Fruit fly (Drosophila melanogaster): ENCODE data around the gene Gr93b.

The Gr93b gene

DNA sequence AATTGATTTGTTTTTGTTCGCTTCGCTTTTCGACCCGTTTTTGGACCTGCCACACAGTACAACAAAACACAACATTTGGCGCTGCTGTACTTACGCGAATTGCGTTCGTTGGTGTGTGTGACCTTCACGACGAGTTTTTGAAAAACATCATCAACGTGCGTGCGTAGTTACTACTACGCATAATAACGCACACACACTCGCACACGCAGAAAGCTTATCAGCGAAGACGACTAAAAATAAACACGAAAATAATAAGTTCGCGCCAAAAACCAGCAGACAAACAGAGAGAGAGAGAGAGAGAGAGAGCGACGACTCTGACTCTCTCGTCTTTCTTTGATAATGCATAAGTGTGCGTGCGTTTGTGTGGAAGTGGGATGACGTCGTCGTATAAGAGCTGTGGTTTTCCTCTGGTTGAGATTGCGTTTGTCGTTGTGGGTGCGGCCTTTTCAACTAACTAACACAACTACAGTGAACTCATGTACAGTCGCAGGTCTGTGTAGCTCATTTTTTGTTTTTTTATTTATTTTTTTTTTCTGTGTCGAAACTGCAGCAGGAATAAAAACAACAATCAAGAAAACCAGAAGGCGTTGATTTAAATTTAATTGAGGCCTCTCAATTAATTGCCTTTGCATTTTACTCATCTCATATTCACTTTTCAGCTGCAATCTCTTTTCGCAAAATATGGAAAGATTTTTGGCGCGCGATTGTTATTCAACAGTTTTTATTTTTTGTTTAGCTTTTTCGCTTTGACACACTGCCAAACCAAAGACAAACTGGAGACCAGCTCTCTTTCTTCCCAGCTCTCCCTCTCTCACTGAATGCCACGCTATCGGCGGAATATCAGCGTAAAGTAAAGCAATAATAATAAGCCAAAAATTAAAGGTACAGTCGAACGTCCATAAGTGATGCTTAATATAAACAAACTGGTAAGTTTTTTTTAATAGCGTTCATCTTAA lies 10.3 kb upstream of the Gr93b start (continued):
- TF ChIP-seq CG15073 (GFP tag; optimal IDR thresholded peaks at IDR 0.05), result no peak
- peak; percentile 5 for TF ChIP-seq Hsf (GFP tag; optimal IDR thresholded peaks at IDR 0.05)
- no peak for TF ChIP-seq nmo (GFP tag; optimal IDR thresholded peaks at IDR 0.05)
- TF ChIP-seq CG10147 (GFP tag; optimal IDR thresholded peaks at IDR 0.05), result no peak
- TF ChIP-seq Sin3A (optimal IDR thresholded peaks at IDR 0.05), result no peak
- TF ChIP-seq CG13424 (tag; optimal IDR thresholded peaks at IDR 0.05), result no peak
- peak; percentile 5 for TF ChIP-seq Atf-2 (GFP tag; optimal IDR thresholded peaks at IDR 0.05)
- TF ChIP-seq cwo (GFP tag; optimal IDR thresholded peaks at IDR 0.05), result peak; percentile 7
- TF ChIP-seq CG34422 (GFP tag; IDR thresholded peaks at IDR 0.05), result peak; percentile 46; the same call in 1 of the 3 replicates
- peak; percentile 30 for TF ChIP-seq HmgZ (tag; optimal IDR thresholded peaks at IDR 0.05)
- no peak for TF ChIP-seq cas (GFP tag; IDR thresholded peaks at IDR 0.05)
- no peak for TF ChIP-seq Asciz (GFP tag; optimal IDR thresholded peaks at IDR 0.05)
- TF ChIP-seq Jarid2 (GFP tag; optimal IDR thresholded peaks at IDR 0.05), result no peak
- TF ChIP-seq Lpt (GFP tag; optimal IDR thresholded peaks at IDR 0.05), result peak; percentile 67
- TF ChIP-seq Sox100B (GFP tag; optimal IDR thresholded peaks at IDR 0.05), result peak; percentile 5
- TF ChIP-seq gcm2 (GFP tag; optimal IDR thresholded peaks at IDR 0.05), result no peak
- peak; percentile 15 for TF ChIP-seq CG13296 (GFP tag; optimal IDR thresholded peaks at IDR 0.05)
- TF ChIP-seq CG10565 (GFP tag; optimal IDR thresholded peaks at IDR 0.05), result no peak
- TF ChIP-seq CG3163 (GFP tag; optimal IDR thresholded peaks at IDR 0.05), result peak; percentile 41
- TF ChIP-seq CG2678 (tag; optimal IDR thresholded peaks at IDR 0.05), result peak; percentile 6
- peak; percentile 0 for TF ChIP-seq CG1603 (tag; optimal IDR thresholded peaks at IDR 0.05)
- 0 out of 2 replicates have a peak, but pooled peaks have one; percentile 19 for TF ChIP-seq CG4360 (GFP tag; IDR thresholded peaks at IDR 0.05)
- TF ChIP-seq CG4404 (GFP tag; IDR thresholded peaks at IDR 0.05), result no peak; the same call in 1 of the 2 replicates
- TF ChIP-seq Nf-YB (GFP tag; optimal IDR thresholded peaks at IDR 0.05), result no peak
- no peak for TF ChIP-seq CG12071 (GFP tag; optimal IDR thresholded peaks at IDR 0.05)
- peak; percentile 66 for TF ChIP-seq CG7987 (GFP tag; optimal IDR thresholded peaks at IDR 0.05)
- no peak for TF ChIP-seq Ssrp (tag; optimal IDR thresholded peaks at IDR 0.05)
- TF ChIP-seq CG17361 (GFP tag; IDR thresholded peaks at IDR 0.05), result no peak
- TF ChIP-seq eyg (GFP tag; optimal IDR thresholded peaks at IDR 0.05), result peak; percentile 27
- peak; percentile 30; the same call in 1 of the 2 replicates for TF ChIP-seq seq (GFP tag; IDR thresholded peaks at IDR 0.05)
- TF ChIP-seq ci (GFP tag; IDR thresholded peaks at IDR 0.05), result peak; percentile 45; the same call in 2 of the 3 replicates
- no peak for TF ChIP-seq luna (GFP tag; optimal IDR thresholded peaks at IDR 0.05)
- peak; percentile 11 for TF ChIP-seq Blimp-1 (GFP tag; optimal IDR thresholded peaks at IDR 0.05)
- peak; percentile 78 for TF ChIP-seq CG10543 (GFP tag; optimal IDR thresholded peaks at IDR 0.05)
- 0 out of 2 replicates have a peak, but pooled peaks have one; percentile 56 for TF ChIP-seq sens-2 (GFP tag; IDR thresholded peaks at IDR 0.05)
- TF ChIP-seq insv (GFP tag; optimal IDR thresholded peaks at IDR 0.05), result peak in 1 of 2 experiments; percentile 60
- TF ChIP-seq corto (GFP tag; optimal IDR thresholded peaks at IDR 0.05), result peak; percentile 78
- no peak for TF ChIP-seq Aef1 (GFP tag; IDR thresholded peaks at IDR 0.05)
- TF ChIP-seq CG18619 (GFP tag; optimal IDR thresholded peaks at IDR 0.05), result peak; percentile 2
- no peak for TF ChIP-seq CG32532 (GFP tag; IDR thresholded peaks at IDR 0.05)
